Fruit fly (Drosophila melanogaster): Measurements from ENCODE around the gene CG31296.

- TF ChIP-seq her (GFP tag; optimal IDR thresholded peaks at IDR 0.05) (no peak), ftz-f1 (GFP tag; optimal IDR thresholded peaks at IDR 0.05) (no peak), Side (GFP tag; optimal IDR thresholded peaks at IDR 0.05) (no peak), CG2129 (GFP tag; IDR thresholded peaks at IDR 0.05; ENCODE audit: partially characterized antibody) (no peak), dimm (GFP tag; IDR thresholded peaks at IDR 0.05) (no peak)
Observed at dm6 chr3R:15507760-15508159, 23.5 kb downstream of the CG31296 start.
